Fruit fly (Drosophila melanogaster) whole organism: ENCODE measurements around the gene vilya.

Source experiments
- CG8478 ChIP-seq: fragments of >200 bp; optimal IDR thresholded peaks from 2 replicates; lab custom pipeline; 2018; ENCODE audit warnings: inconsistent platforms
- Dll ChIP-seq: fragments of >200 bp; optimal IDR thresholded peaks from 2 replicates; lab custom pipeline; 2017
- EcR ChIP-seq, 2 experiments: fragments of >200 bp; optimal IDR thresholded peaks; 2 replicates each; lab custom pipeline; 2017; ENCODE audit warnings: missing biosample characterization in 2 of 2, missing genetic modification characterization in 2 of 2, missing genetic modification reagents in 2 of 2
- pan ChIP-seq: fragments of >200 bp; optimal IDR thresholded peaks from 2 replicates; lab custom pipeline; 2017
- psq ChIP-seq: fragments of >200 bp; optimal IDR thresholded peaks from 2 replicates; lab custom pipeline; 2017
- usp ChIP-seq: fragments of >200 bp; optimal IDR thresholded peaks from 2 replicates; lab custom pipeline; 2017; ENCODE audit warnings: missing biosample characterization, missing genetic modification characterization, mixed read lengths

Gene vilya

DNA sequence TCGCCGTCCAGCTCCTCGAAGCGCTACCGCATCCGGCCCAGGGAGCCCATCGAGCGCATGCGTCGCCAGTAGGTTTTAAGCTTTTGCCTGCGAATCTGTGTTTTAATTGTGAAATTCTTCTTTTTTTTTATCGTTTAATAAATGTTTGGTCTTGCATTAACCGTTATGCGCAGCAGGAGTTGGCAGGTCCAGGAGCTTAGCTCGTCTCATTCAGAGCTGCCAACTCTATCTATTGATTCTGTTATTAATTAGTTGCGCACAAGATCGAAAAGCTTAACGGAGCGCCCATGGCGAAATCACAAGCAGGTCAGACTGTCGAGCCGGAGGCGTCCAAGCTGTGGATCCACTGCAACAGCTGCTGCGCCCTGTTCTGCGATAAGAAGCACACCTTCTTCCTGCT lies at the start of gene vilya:
Gene vilya (plus strand): TSS at position 259 of the 400 bp plus-strand sequence.
- no peak for TF ChIP-seq CG8478 (lab: Kevin White, UChicago)
- no peak for TF ChIP-seq EcR (GFP tag; optimal IDR thresholded peaks at IDR 0.05; lab: Kevin White, UChicago)
- no peak for TF ChIP-seq Dll (lab: Kevin White, UChicago)
- no peak for TF ChIP-seq psq (lab: Kevin White, UChicago)
- no peak for TF ChIP-seq pan (lab: Kevin White, UChicago)
- TF ChIP-seq usp (GFP tag; lab: Kevin White, UChicago) = no peak

- TF ChIP-seq usp (GFP tag; lab: Kevin White, UChicago) = no peak
- no peak for TF ChIP-seq Dll (lab: Kevin White, UChicago)
- no peak for TF ChIP-seq psq (lab: Kevin White, UChicago)
- no peak for TF ChIP-seq pan (lab: Kevin White, UChicago)
These were observed 49.4 kb upstream of the vilya start for dm6 chrX:2677024-2677589.

DNA sequence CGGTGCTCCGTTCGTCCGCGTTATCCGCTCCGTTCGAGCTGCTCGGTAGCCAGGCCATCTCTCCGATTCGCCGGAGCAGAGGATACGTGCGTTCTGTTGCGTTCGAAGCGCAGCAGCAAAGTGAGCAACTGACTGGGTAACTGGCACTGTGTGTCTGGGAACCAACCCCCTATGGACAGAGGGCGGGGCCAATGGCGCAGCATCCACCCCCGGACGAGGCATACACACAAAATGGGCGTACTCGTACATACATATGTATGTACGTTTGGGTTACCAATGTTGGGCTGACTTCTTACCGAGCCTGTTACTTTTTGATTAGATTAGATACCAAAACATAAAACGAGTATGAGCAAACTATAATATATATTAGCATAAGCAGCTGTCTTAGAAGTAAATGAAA lies 44.9 kb upstream of the vilya start, which contains the start of gene HLH3B:
Gene HLH3B (minus strand): TSS at position 123 of the 400 bp plus-strand sequence.
- TF ChIP-seq Dll (lab: Kevin White, UChicago) = no peak
- TF ChIP-seq CG8478 (lab: Kevin White, UChicago) = no peak
- TF ChIP-seq EcR (GFP tag; optimal IDR thresholded peaks at IDR 0.05; lab: Kevin White, UChicago) = no peak
- no peak for TF ChIP-seq pan (lab: Kevin White, UChicago)
- TF ChIP-seq usp (GFP tag; lab: Kevin White, UChicago) = no peak
- no peak for TF ChIP-seq psq (lab: Kevin White, UChicago)

DNA sequence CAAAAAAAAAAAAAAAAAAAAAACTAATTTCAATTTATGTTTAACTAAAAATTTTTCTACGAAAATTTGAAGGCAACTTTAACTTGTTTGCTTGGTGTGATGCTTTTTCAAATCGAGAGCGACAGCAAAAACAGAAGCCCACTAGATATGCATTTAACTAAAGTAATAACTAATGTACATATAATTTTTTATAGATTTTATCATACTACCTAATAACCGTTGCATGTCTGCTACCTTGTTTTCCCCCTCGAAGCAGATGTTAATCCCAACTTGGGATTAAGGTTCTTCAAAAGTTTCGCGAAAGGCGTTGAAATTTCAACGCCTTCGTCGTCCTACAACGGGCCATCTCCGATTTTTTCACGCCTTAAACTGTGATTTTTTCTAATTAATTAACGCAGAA lies 43.6 kb upstream of the vilya start, which contains the start of gene CG2652:
Gene CG2652 (minus strand): TSS at position 101 of the 400 bp plus-strand sequence.
- TF ChIP-seq CG8478 (lab: Kevin White, UChicago) = no peak
- no peak for TF ChIP-seq Dll (lab: Kevin White, UChicago)
- no peak for TF ChIP-seq pan (lab: Kevin White, UChicago)
- TF ChIP-seq usp (GFP tag; lab: Kevin White, UChicago) = no peak
- TF ChIP-seq psq (lab: Kevin White, UChicago) = no peak
- no peak for TF ChIP-seq EcR (GFP tag; optimal IDR thresholded peaks at IDR 0.05; lab: Kevin White, UChicago)

DNA sequence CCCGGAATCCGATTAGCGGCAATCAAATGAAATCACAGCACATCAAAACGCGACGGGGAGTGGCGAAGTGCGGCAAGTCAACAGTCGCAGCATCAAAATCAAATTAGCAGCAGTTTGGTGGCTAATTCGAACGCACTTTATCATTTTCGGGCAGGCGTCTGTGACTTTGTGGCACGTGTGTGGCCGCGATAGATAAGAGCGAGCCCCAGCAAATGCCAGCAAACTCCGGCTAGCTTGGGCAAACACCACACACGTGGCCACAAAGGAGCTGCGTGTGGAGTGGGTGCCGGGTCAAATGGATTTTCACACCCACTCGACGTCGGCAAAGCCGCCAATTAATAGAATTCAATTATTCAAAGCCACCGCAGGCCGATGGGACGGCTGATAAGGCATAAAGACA lies 42.6 kb upstream of the vilya start:
- no peak for TF ChIP-seq pan (lab: Kevin White, UChicago)
- no peak for TF ChIP-seq CG8478 (lab: Kevin White, UChicago)
- TF ChIP-seq Dll (lab: Kevin White, UChicago) = no peak
- TF ChIP-seq usp (GFP tag; lab: Kevin White, UChicago) = no peak

- TF ChIP-seq EcR (GFP tag; optimal IDR thresholded peaks at IDR 0.05; lab: Kevin White, UChicago) (no peak), Dll (lab: Kevin White, UChicago) (no peak), CG8478 (lab: Kevin White, UChicago) (no peak), psq (lab: Kevin White, UChicago) (no peak), pan (lab: Kevin White, UChicago) (no peak), usp (GFP tag; lab: Kevin White, UChicago) (no peak)
These were observed 42.0 kb upstream of the vilya start for dm6 chrX:2684442-2684841.

DNA sequence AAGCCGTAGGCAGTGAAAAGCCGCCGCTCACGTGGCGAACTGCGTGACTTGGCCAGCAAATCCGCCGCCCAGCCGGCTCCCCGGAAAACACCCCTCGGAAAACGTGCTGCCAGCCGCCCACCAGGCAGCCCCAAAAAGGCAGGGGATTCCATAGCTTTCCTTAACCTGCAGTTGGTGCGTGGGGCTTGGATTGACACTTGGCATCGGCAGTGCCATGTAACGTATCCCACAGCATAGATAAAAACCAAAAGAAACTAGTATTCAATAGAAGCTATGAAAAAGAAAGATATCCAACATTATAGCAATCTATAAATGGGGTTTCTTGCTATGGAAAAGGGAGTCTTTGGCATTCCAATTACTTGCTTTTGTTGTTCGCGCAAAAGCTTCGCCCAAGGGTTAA lies 41.5 kb upstream of the vilya start:
- TF ChIP-seq CG8478 (lab: Kevin White, UChicago) (no peak), usp (GFP tag; lab: Kevin White, UChicago) (no peak), psq (lab: Kevin White, UChicago) (no peak), pan (lab: Kevin White, UChicago) (no peak), EcR (GFP tag; optimal IDR thresholded peaks at IDR 0.05; lab: Kevin White, UChicago) (no peak), Dll (lab: Kevin White, UChicago) (no peak)

DNA sequence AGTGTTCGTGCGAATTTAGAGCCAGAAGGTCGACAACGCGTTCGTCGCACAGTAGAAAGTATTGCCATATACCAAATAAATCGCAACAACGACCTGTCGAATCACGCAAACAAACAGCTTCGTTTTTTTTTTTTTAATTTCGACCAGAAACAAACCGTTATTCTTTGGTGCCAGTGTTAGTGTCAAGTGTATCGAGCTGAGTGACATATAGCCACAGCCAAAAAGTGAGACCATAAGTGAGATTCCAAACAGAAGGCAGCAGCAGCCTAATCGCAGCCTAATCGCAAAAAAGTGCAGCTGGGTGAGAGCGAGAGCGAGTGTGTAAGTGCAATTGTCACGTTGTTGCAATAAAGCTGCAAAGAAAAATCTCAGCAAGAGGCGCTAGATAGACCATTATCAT lies 40.9 kb upstream of the vilya start, which contains the start of gene per:
Gene per (plus strand): TSS at position 1 of the 400 bp plus-strand sequence.
- TF ChIP-seq CG8478 (lab: Kevin White, UChicago) = no peak
- no peak for TF ChIP-seq pan (lab: Kevin White, UChicago)
- no peak for TF ChIP-seq EcR (GFP tag; optimal IDR thresholded peaks at IDR 0.05; lab: Kevin White, UChicago)
- no peak for TF ChIP-seq Dll (lab: Kevin White, UChicago)
- no peak for TF ChIP-seq usp (GFP tag; lab: Kevin White, UChicago)
- no peak for TF ChIP-seq psq (lab: Kevin White, UChicago)

DNA sequence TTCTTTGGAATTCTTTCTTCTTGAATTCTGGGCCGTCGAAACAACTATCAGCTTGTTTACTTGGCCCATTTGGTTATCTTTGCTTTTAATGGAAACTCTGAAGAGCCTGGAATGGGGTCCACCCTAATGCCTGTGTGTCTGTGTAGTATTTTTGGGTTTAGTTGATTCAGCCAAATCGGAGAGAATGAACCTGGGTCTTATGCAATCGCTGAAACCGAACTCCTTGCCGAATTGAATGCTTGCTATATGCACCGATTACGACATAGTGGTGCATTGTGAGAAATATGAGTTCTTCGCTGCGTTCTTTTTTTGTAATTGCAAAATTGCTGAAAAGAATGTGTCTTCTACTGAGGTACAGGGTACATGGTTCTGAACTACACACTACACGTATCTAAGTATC lies 39.5 kb upstream of the vilya start:
- TF ChIP-seq usp (GFP tag; lab: Kevin White, UChicago) = no peak
- no peak for TF ChIP-seq pan (lab: Kevin White, UChicago)
- TF ChIP-seq CG8478 (lab: Kevin White, UChicago) = no peak
- TF ChIP-seq EcR (GFP tag; optimal IDR thresholded peaks at IDR 0.05; lab: Kevin White, UChicago) = no peak
- no peak for TF ChIP-seq Dll (lab: Kevin White, UChicago)
- TF ChIP-seq psq (lab: Kevin White, UChicago) = no peak

dm6 chrX:2690376-2690775 lies 36.1 kb upstream of the vilya start:
- TF ChIP-seq pan (lab: Kevin White, UChicago) (no peak), CG8478 (lab: Kevin White, UChicago) (no peak), Dll (lab: Kevin White, UChicago) (no peak), psq (lab: Kevin White, UChicago) (no peak), usp (GFP tag; lab: Kevin White, UChicago) (no peak), EcR (GFP tag; optimal IDR thresholded peaks at IDR 0.05; lab: Kevin White, UChicago) (no peak)

- TF ChIP-seq usp (GFP tag; lab: Kevin White, UChicago) (no peak), CG8478 (lab: Kevin White, UChicago) (no peak), EcR (GFP tag; optimal IDR thresholded peaks at IDR 0.05; lab: Kevin White, UChicago) (no peak), pan (lab: Kevin White, UChicago) (no peak), Dll (lab: Kevin White, UChicago) (no peak), psq (lab: Kevin White, UChicago) (no peak)
These were observed 32.7 kb upstream of the vilya start, which contains the start of gene dyw for dm6 chrX:2693786-2694185. dyw (minus strand) TSS chrX:2693886.
